Worm (Caenorhabditis elegans) whole organism, midembryonic: ENCODE measurements around the gene noca-2.

ENCODE experiments used
- T22C8.4 ChIP-seq: fragments of 200-800 bp; sonication (Bioruptor generic); IDR thresholded peaks from 2 replicates; pipeline ENCODE4 v1.3.6; 2022; ENCODE audit warnings: missing genetic modification characterization, missing compliant biosample characterization
- cog-1 ChIP-seq: sonication (generic microtip); optimal IDR thresholded peaks from 2 replicates; lab custom pipeline; 2016; ENCODE audit warnings: missing genetic modification characterization, missing compliant biosample characterization
- flt-1 ChIP-seq: fragments of 200-800 bp; sonication (Bioruptor generic); IDR thresholded peaks from 2 replicates; pipeline ENCODE4 v1.3.6; 2022; ENCODE audit warnings: missing genetic modification characterization, missing compliant biosample characterization
- ztf-23 ChIP-seq: fragments of 200-800 bp; sonication (Bioruptor generic); IDR thresholded peaks from 2 replicates; pipeline ENCODE4 v1.3.6; 2022; ENCODE audit warnings: missing genetic modification reagents, missing genetic modification characterization, missing compliant biosample characterization

ce11 chrX:11711437-11712080 is 44.6 kb downstream of the noca-2 start:
- TF ChIP-seq ztf-23 (no peak), cog-1 (tag; lab: Kevin White, UChicago) (no peak), flt-1 (GFP tag; lab: Robert Waterston, UW) (no peak), T22C8.4 (no peak)
